Worm (Caenorhabditis elegans) whole organism, young adult: ENCODE measurements around the gene R11G11.16.

Experiments
- B0336.3 ChIP-seq: fragments of 200-800 bp; sonication (Bioruptor generic); IDR thresholded peaks from 2 replicates; pipeline ENCODE4 v1.3.6; 2022; ENCODE audit warnings: missing genetic modification characterization, missing compliant biosample characterization
- K12H6.12 ChIP-seq: fragments of 200-800 bp; sonication (Bioruptor generic); optimal IDR thresholded peaks from 2 replicates; lab custom pipeline; 2018; ENCODE audit warnings: mild to moderate bottlenecking, missing genetic modification characterization, missing compliant biosample characterization
- Y53F4B.3 ChIP-seq: fragments of 200-800 bp; sonication (Bioruptor generic); IDR thresholded peaks from 2 replicates; pipeline ENCODE4 v1.3.6; 2022; ENCODE audit warnings: missing genetic modification reagents, missing genetic modification characterization, missing compliant biosample characterization
- dpl-1 ChIP-seq: fragments of 150-350 bp; optimal IDR thresholded peaks from 2 replicates; lab custom pipeline; 2014; ENCODE audit warnings: missing biosample characterization, missing genetic modification reagents, missing genetic modification characterization
- pha-4 ChIP-seq: fragments of 150-350 bp; sonication (generic microtip); optimal IDR thresholded peaks from 2 replicates; lab custom pipeline; 2014; ENCODE audit warnings: missing biosample characterization, missing genetic modification reagents, missing genetic modification characterization
- somi-1 ChIP-seq: fragments of 200-800 bp; sonication (Bioruptor generic); optimal IDR thresholded peaks from 2 replicates; lab custom pipeline; 2018; ENCODE audit warnings: mild to moderate bottlenecking, missing genetic modification characterization, missing compliant biosample characterization
- unc-62 ChIP-seq: fragments of 150-350 bp; optimal IDR thresholded peaks from 2 replicates; lab custom pipeline; 2014; ENCODE audit warnings: missing biosample characterization, missing genetic modification reagents, missing genetic modification characterization

ce11 chrV:527602-528001, 2.7 kb upstream of the R11G11.16 start, which contains the start of gene srw-108:
- no peak for TF ChIP-seq dpl-1 (GFP tag; lab: Kevin White, UChicago)
- no peak for TF ChIP-seq somi-1 (GFP tag; lab: Kevin White, UChicago)
- no peak for TF ChIP-seq unc-62
- no peak for TF ChIP-seq pha-4 (tag; lab: Kevin White, UChicago)
- TF ChIP-seq B0336.3: no peak
- TF ChIP-seq Y53F4B.3 (GFP tag; lab: Robert Waterston, UW): no peak
- TF ChIP-seq K12H6.12 (tag; lab: Kevin White, UChicago): no peak
